Worm (Caenorhabditis elegans): ENCODE results near the gene elli-1.

- TF ChIP-seq snpc-4 (tag; optimal IDR thresholded peaks at IDR 0.05) = no peak
- no peak for TF ChIP-seq nhr-237 (tag; optimal IDR thresholded peaks at IDR 0.05)
- no peak for TF ChIP-seq bed-3 (GFP tag; optimal IDR thresholded peaks at IDR 0.05)
- TF ChIP-seq hlh-1 (tag; optimal IDR thresholded peaks at IDR 0.05) = peak; percentile 11
- no peak for TF ChIP-seq unc-62 (GFP tag; optimal IDR thresholded peaks at IDR 0.05)
- no peak for TF ChIP-seq mep-1 (tag; optimal IDR thresholded peaks at IDR 0.05)
- TF ChIP-seq ham-2 (GFP tag; optimal IDR thresholded peaks at IDR 0.05) = no peak
- TF ChIP-seq nhr-76 (tag; optimal IDR thresholded peaks at IDR 0.05) = no peak
- TF ChIP-seq unc-39 (tag; optimal IDR thresholded peaks at IDR 0.05) = no peak
- TF ChIP-seq lsy-2 (tag; optimal IDR thresholded peaks at IDR 0.05) = no peak
Measured at ce11 chrIV:8737354-8737753, 17.3 kb downstream of the elli-1 start.

All from whole organism, mixed stage, embryonic.